Fruit fly (Drosophila melanogaster) whole organism, embryonic: ENCODE results near the gene CG3566.

Experiments
- Ada2b ChIP-seq: fragments of 200-800 bp; sonication (Bioruptor generic); IDR thresholded peaks from 2 replicates; pipeline ENCODE4 v1.3.6; 2022; ENCODE audit warnings: missing biosample characterization, missing genetic modification characterization
- CG10565 ChIP-seq: fragments of 200-800 bp; sonication (Bioruptor generic); optimal IDR thresholded peaks from 3 replicates; lab custom pipeline; 2016; ENCODE audit warnings: missing biosample characterization, mild to moderate bottlenecking, missing genetic modification characterization
- CG11504 ChIP-seq: fragments of 200-800 bp; sonication (Bioruptor generic); optimal IDR thresholded peaks from 3 replicates; lab custom pipeline; 2019; ENCODE audit warnings: missing biosample characterization, mild to moderate bottlenecking, missing genetic modification characterization, moderate library complexity
- CG11695 ChIP-seq: fragments of 200-800 bp; sonication (Bioruptor generic); IDR thresholded peaks from 3 replicates; pipeline ENCODE4 v1.3.6; 2022; ENCODE audit warnings: missing biosample characterization, missing genetic modification characterization
- CG11723 ChIP-seq: fragments of 200-800 bp; sonication (Bioruptor generic); optimal IDR thresholded peaks from 2 replicates; lab custom pipeline; 2017; ENCODE audit warnings: missing biosample characterization, mild to moderate bottlenecking, missing genetic modification characterization
- CG12104 ChIP-seq: fragments of 200-800 bp; sonication (Bioruptor generic); optimal IDR thresholded peaks from 3 replicates; lab custom pipeline; 2016; ENCODE audit warnings: missing biosample characterization, missing genetic modification characterization
- CG15696 ChIP-seq: fragments of 200-800 bp; sonication (Bioruptor generic); optimal IDR thresholded peaks from 2 replicates; lab custom pipeline; 2019; ENCODE audit warnings: missing biosample characterization, mild to moderate bottlenecking, missing genetic modification characterization, moderate library complexity
- CG17361 ChIP-seq: fragments of 200-800 bp; sonication (Bioruptor generic); IDR thresholded peaks from 3 replicates; pipeline ENCODE4 v1.3.6; 2022; ENCODE audit warnings: missing biosample characterization, missing genetic modification characterization
- CG17568 ChIP-seq: fragments of 200-800 bp; sonication (Bioruptor generic); optimal IDR thresholded peaks from 2 replicates; lab custom pipeline; 2018; ENCODE audit warnings: missing biosample characterization, mild to moderate bottlenecking, missing genetic modification characterization, moderate library complexity
- CG34422 ChIP-seq: fragments of 200-800 bp; sonication (Bioruptor generic); IDR thresholded peaks from 3 replicates; pipeline ENCODE4 v1.3.6; 2022; ENCODE audit warnings: missing biosample characterization, missing genetic modification characterization
- CG4424 ChIP-seq: fragments of 200-800 bp; sonication (Bioruptor generic); optimal IDR thresholded peaks from 3 replicates; lab custom pipeline; 2016; ENCODE audit warnings: missing biosample characterization, missing genetic modification characterization
- CG4707 ChIP-seq: fragments of 200-800 bp; sonication (Bioruptor generic); optimal IDR thresholded peaks from 2 replicates; lab custom pipeline; 2018; ENCODE audit warnings: missing biosample characterization, mild to moderate bottlenecking, missing genetic modification characterization, moderate library complexity
- CG6854 ChIP-seq: fragments of 200-800 bp; sonication (Bioruptor generic); optimal IDR thresholded peaks from 3 replicates; lab custom pipeline; 2017; ENCODE audit warnings: missing biosample characterization, mild to moderate bottlenecking, missing genetic modification characterization
- CG9215 ChIP-seq: fragments of 200-800 bp; sonication (Bioruptor generic); IDR thresholded peaks from 2 replicates; pipeline ENCODE4 v1.3.6; 2022; ENCODE audit warnings: missing biosample characterization, missing genetic modification characterization
- CG9797 ChIP-seq: fragments of 200-800 bp; sonication (Bioruptor generic); optimal IDR thresholded peaks from 3 replicates; lab custom pipeline; 2018; ENCODE audit warnings: missing biosample characterization, mild to moderate bottlenecking, missing genetic modification characterization
- Ets65A ChIP-seq: fragments of 200-800 bp; sonication (Bioruptor generic); peaks from one replicate; lab custom pipeline; 2016; ENCODE audit warnings: missing biosample characterization, missing genetic modification characterization
- HLH3B ChIP-seq: fragments of 200-800 bp; sonication (Bioruptor generic); IDR thresholded peaks from 2 replicates; pipeline ENCODE4 v1.3.6; 2022; ENCODE audit warnings: missing biosample characterization, missing genetic modification characterization
- Hand ChIP-seq: fragments of 200-800 bp; sonication (Bioruptor generic); optimal IDR thresholded peaks from 2 replicates; lab custom pipeline; 2017; ENCODE audit warnings: mild to moderate bottlenecking, missing biosample characterization, missing genetic modification reagents, missing genetic modification characterization
- Hey ChIP-seq: fragments of 200-800 bp; sonication (Bioruptor generic); optimal IDR thresholded peaks from 3 replicates; lab custom pipeline; 2018; ENCODE audit warnings: missing biosample characterization, mild to moderate bottlenecking, missing genetic modification characterization
- Hr51 ChIP-seq, 2 experiments: fragments of 200-800 bp; sonication (Bioruptor generic); optimal IDR thresholded peaks; 2 replicates in 1 of 2; 3 replicates in 1 of 2; lab custom pipeline; 2016 to 2018; ENCODE audit warnings: missing biosample characterization in 2 of 2, missing genetic modification characterization in 2 of 2, mild to moderate bottlenecking in 1 of 2, moderate library complexity in 1 of 2
- Lpt ChIP-seq: fragments of >200 bp; optimal IDR thresholded peaks from 2 replicates; lab custom pipeline; 2018; ENCODE audit warnings: missing biosample characterization, missing genetic modification characterization
- NFAT ChIP-seq: fragments of 200-800 bp; sonication (Bioruptor generic); IDR thresholded peaks from 2 replicates; pipeline ENCODE4 v1.3.6; 2022; ENCODE audit warnings: missing biosample characterization, missing genetic modification characterization
- Oli ChIP-seq: fragments of 200-800 bp; sonication (Bioruptor generic); optimal IDR thresholded peaks from 2 replicates; lab custom pipeline; 2018; ENCODE audit warnings: missing biosample characterization, mild to moderate bottlenecking, missing genetic modification characterization, moderate library complexity
- Rx ChIP-seq: fragments of 200-800 bp; sonication (Bioruptor generic); IDR thresholded peaks from 2 replicates; pipeline ENCODE4 v1.3.6; 2022; ENCODE audit warnings: missing biosample characterization, missing genetic modification characterization
- Sin3A ChIP-seq: fragments of >200 bp; optimal IDR thresholded peaks from 2 replicates; lab custom pipeline; 2018
- Vsx1 ChIP-seq: fragments of 200-800 bp; sonication (Bioruptor generic); optimal IDR thresholded peaks from 2 replicates; lab custom pipeline; 2017; ENCODE audit warnings: missing biosample characterization, mild to moderate bottlenecking, missing genetic modification characterization, missing genetic modification reagents
- Xbp1 ChIP-seq: fragments of 200-800 bp; sonication (Bioruptor generic); optimal IDR thresholded peaks from 3 replicates; lab custom pipeline; 2016; ENCODE audit warnings: missing biosample characterization, mild to moderate bottlenecking, missing genetic modification characterization
- amos ChIP-seq: fragments of 200-800 bp; sonication (Bioruptor generic); IDR thresholded peaks from 2 replicates; pipeline ENCODE4 v1.3.6; 2022; ENCODE audit warnings: missing biosample characterization, missing genetic modification characterization; ENCODE audit not compliant: partially characterized antibody
- ap ChIP-seq: fragments of 200-800 bp; sonication (Bioruptor generic); IDR thresholded peaks from 2 replicates; pipeline ENCODE4 v1.3.6; 2022; ENCODE audit warnings: missing biosample characterization, missing genetic modification characterization
- bab2 ChIP-seq: fragments of 200-800 bp; sonication (Bioruptor generic); optimal IDR thresholded peaks from 2 replicates; lab custom pipeline; 2016; ENCODE audit warnings: missing biosample characterization, missing genetic modification characterization
- ftz-f1 ChIP-seq: fragments of 200-800 bp; sonication (Bioruptor generic); optimal IDR thresholded peaks from 2 replicates; lab custom pipeline; 2016; ENCODE audit warnings: missing biosample characterization, missing genetic modification characterization
- gfzf ChIP-seq: fragments of 200-800 bp; sonication (Bioruptor generic); optimal IDR thresholded peaks from 2 replicates; lab custom pipeline; 2016; ENCODE audit warnings: missing biosample characterization, mild to moderate bottlenecking, missing genetic modification characterization, moderate library complexity
- jigr1 ChIP-seq: fragments of 200-800 bp; sonication (Bioruptor generic); IDR thresholded peaks from 3 replicates; pipeline ENCODE4 v1.3.6; 2022; ENCODE audit warnings: missing biosample characterization, missing genetic modification characterization
- jumu ChIP-seq: fragments of 200-800 bp; sonication (Bioruptor generic); optimal IDR thresholded peaks from 3 replicates; lab custom pipeline; 2016; ENCODE audit warnings: missing biosample characterization, missing genetic modification characterization
- lbe ChIP-seq: fragments of 200-800 bp; sonication (Bioruptor generic); optimal IDR thresholded peaks from 2 replicates; lab custom pipeline; 2016; ENCODE audit warnings: missing biosample characterization, mild to moderate bottlenecking, missing genetic modification characterization
- lmd ChIP-seq: fragments of 200-800 bp; sonication (Bioruptor generic); IDR thresholded peaks from 2 replicates; pipeline ENCODE4 v1.3.6; 2022; ENCODE audit warnings: missing biosample characterization, missing genetic modification characterization
- otp ChIP-seq: fragments of 200-800 bp; sonication (Bioruptor generic); IDR thresholded peaks from 3 replicates; pipeline ENCODE4, ENCODE4 v1.3.6; 2022; ENCODE audit warnings: missing biosample characterization, missing genetic modification characterization
- pan ChIP-seq, 4 experiments: fragments of >200 bp in 3 of 4; fragments of 200-800 bp in 1 of 4; sonication (Bioruptor generic) in 1 of 4; optimal IDR thresholded peaks in 3 of 4; IDR thresholded peaks in 1 of 4; 2 replicates each; pipeline versions ENCODE4 v1.3.6 to Lab custom; 2017 to 2022; ENCODE audit warnings: missing biosample characterization in 2 of 4, missing genetic modification characterization in 2 of 4, mixed read lengths in 1 of 4
- pfk ChIP-seq: fragments of 200-800 bp; sonication (Bioruptor generic); optimal IDR thresholded peaks from 2 replicates; lab custom pipeline; 2018; ENCODE audit warnings: missing biosample characterization, mild to moderate bottlenecking, missing genetic modification characterization, moderate library complexity
- pnt ChIP-seq: fragments of 200-800 bp; sonication (Bioruptor generic); optimal IDR thresholded peaks from 3 replicates; lab custom pipeline; 2016; ENCODE audit warnings: missing biosample characterization, missing genetic modification characterization
- pum ChIP-seq: fragments of 200-800 bp; sonication (Bioruptor generic); optimal IDR thresholded peaks from 2 replicates; lab custom pipeline; 2016; ENCODE audit warnings: missing biosample characterization, missing genetic modification characterization
- row ChIP-seq: fragments of 200-800 bp; sonication (Bioruptor generic); IDR thresholded peaks from 3 replicates; pipeline ENCODE4 v1.3.6; 2022; ENCODE audit warnings: missing biosample characterization, missing genetic modification characterization
- sens ChIP-seq: fragments of 200-800 bp; sonication (Bioruptor generic); peaks from one replicate; lab custom pipeline; 2016; ENCODE audit warnings: missing biosample characterization, missing genetic modification characterization
- sisA ChIP-seq: fragments of 200-800 bp; sonication (Bioruptor generic); IDR thresholded peaks from 2 replicates; pipeline ENCODE4 v1.3.6; 2022; ENCODE audit warnings: missing biosample characterization, missing genetic modification characterization
- slou ChIP-seq: fragments of 200-800 bp; sonication (Bioruptor generic); optimal IDR thresholded peaks from 3 replicates; lab custom pipeline; 2016; ENCODE audit warnings: missing biosample characterization, missing genetic modification characterization
- ssp ChIP-seq: fragments of 200-800 bp; sonication (Bioruptor generic); IDR thresholded peaks from 2 replicates; pipeline ENCODE4 v1.3.6; 2022; ENCODE audit warnings: missing biosample characterization, missing genetic modification characterization
- trem ChIP-seq: fragments of 200-800 bp; optimal IDR thresholded peaks from 3 replicates; lab custom pipeline; 2019; ENCODE audit warnings: missing biosample characterization, mild to moderate bottlenecking, missing genetic modification characterization, moderate library complexity
- ttk ChIP-seq: fragments of 200-800 bp; sonication (Bioruptor generic); IDR thresholded peaks from 2 replicates; pipeline ENCODE4 v2.1.2; 2022; ENCODE audit warnings: missing biosample characterization, missing genetic modification characterization
- unpg ChIP-seq: fragments of 200-800 bp; sonication (Bioruptor generic); optimal IDR thresholded peaks from 3 replicates; lab custom pipeline; 2018; ENCODE audit warnings: missing biosample characterization, mild to moderate bottlenecking, missing genetic modification characterization, moderate library complexity
- wek ChIP-seq: fragments of 200-800 bp; sonication (Bioruptor generic); optimal IDR thresholded peaks from 3 replicates; lab custom pipeline; 2018; ENCODE audit warnings: missing biosample characterization, mild to moderate bottlenecking, missing genetic modification characterization, moderate library complexity

The CG3566 gene

DNA sequence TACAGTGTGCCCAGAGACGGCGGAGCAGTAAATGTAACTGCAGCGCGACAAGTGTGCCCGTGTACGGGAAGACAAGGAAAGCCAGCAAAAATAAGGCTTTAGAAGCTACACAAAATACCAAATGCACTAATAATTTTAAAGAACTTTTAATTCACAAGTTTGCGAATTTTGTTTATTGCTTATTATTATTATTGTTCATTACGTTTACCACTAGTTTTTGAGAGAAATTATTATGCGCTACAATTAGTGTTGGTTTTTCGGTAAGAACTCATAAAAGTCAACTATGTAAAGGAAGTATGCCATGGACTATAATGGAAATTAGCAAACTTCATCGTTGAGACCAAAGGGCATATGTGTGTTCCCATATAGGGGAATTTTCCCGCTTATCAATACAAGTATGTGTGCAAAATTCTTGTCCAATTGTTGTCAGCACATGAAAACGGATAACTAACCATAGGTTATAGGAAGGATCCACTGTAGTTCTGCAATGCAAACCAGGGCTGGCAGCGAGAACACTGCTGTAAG, 9.3 kb downstream of the CG3566 start, which contains the start of gene schlank (continued):
- TF ChIP-seq Ada2b (GFP tag; lab: Robert Waterston, UW) (peak; percentile 56), CG15696 (tag; lab: Kevin White, UChicago) (peak; percentile 36), otp (0 out of 3 replicates have a peak, but pooled peaks have one; percentile 12), Vsx1 (GFP tag; lab: Kevin White, UChicago) (no peak), NFAT (GFP tag; lab: Robert Waterston, UW) (peak; percentile 61), trem (tag; lab: Kevin White, UChicago) (peak; percentile 10), unpg (GFP tag; lab: Kevin White, UChicago) (peak; percentile 44), ftz-f1 (GFP tag; lab: Kevin White, UChicago) (no peak), CG11723 (GFP tag; lab: Kevin White, UChicago) (peak; percentile 28), slou (peak; percentile 20), Rx (GFP tag; lab: Robert Waterston, UW) (peak; percentile 37; the same call in 1 of the 2 replicates), jumu (GFP tag; lab: Kevin White, UChicago) (peak; percentile 74), Xbp1 (GFP tag; lab: Kevin White, UChicago) (peak; percentile 64), Lpt (GFP tag; lab: Kevin White, UChicago) (no peak), bab2 (GFP tag; lab: Kevin White, UChicago) (peak; percentile 62), lbe (GFP tag; lab: Kevin White, UChicago) (no peak), ttk (peak; percentile 26; the same call in 1 of the 2 replicates), amos (peak; percentile 11; the same call in 1 of the 2 replicates), ap (GFP tag; lab: Robert Waterston, UW) (0 out of 2 replicates have a peak, but pooled peaks have one; percentile 42), HLH3B (peak; percentile 53; the same call in 1 of the 2 replicates), CG9215 (peak; percentile 48; the same call in 1 of the 2 replicates), CG17568 (GFP tag; lab: Kevin White, UChicago) (no peak), pnt (peak; percentile 60), row (GFP tag; lab: Robert Waterston, UW) (peak; percentile 91), Hey (tag; lab: Kevin White, UChicago) (no peak), sisA (GFP tag; lab: Robert Waterston, UW) (peak; percentile 74), CG12104 (GFP tag; lab: Kevin White, UChicago) (peak; percentile 27), CG4424 (peak; percentile 30), pfk (GFP tag; lab: Kevin White, UChicago) (no peak), lmd (GFP tag; lab: Robert Waterston, UW) (peak; percentile 67), CG11504 (tag; lab: Kevin White, UChicago) (no peak), sens (peak; percentile 80), CG6854 (GFP tag; lab: Kevin White, UChicago) (no peak), ssp (GFP tag; lab: Robert Waterston, UW) (peak; percentile 76), Ets65A (GFP tag; lab: Kevin White, UChicago) (peak; percentile 97), Oli (tag; lab: Kevin White, UChicago) (peak; percentile 52), Hand (GFP tag; lab: Kevin White, UChicago) (no peak), jigr1 (0 out of 3 replicates have a peak, but pooled peaks have one; percentile 46), CG11695 (peak; percentile 51; the same call in 1 of the 3 replicates), gfzf (peak; percentile 94), CG34422 (no peak), CG4707 (GFP tag; lab: Kevin White, UChicago) (no peak), CG10565 (GFP tag; lab: Kevin White, UChicago) (no peak), CG9797 (peak; percentile 89), CG17361 (GFP tag; lab: Robert Waterston, UW) (peak; percentile 71), Hr51 (GFP tag; optimal IDR thresholded peaks at IDR 0.05; lab: Kevin White, UChicago) (peak in 1 of 2 experiments; percentile 1), pan (optimal IDR thresholded peaks at IDR 0.05; lab: Kevin White, UChicago) (no peak), pan (GFP tag; optimal IDR thresholded peaks at IDR 0.05 in 1 of 2, IDR thresholded peaks at IDR 0.05 in 1 of 2) (peak in 1 of 2 experiments; percentile 68), Sin3A (peak; percentile 37), pum (GFP tag; lab: Kevin White, UChicago) (peak; percentile 51), wek (no peak)
